Worm (Caenorhabditis elegans) whole organism, mixed stage, embryonic: ENCODE measurements around the gene F18A1.7.

Source experiments
- M03D4.4 ChIP-seq: sonication (generic microtip); optimal IDR thresholded peaks from 2 replicates; lab custom pipeline; 2017; ENCODE audit warnings: mild to moderate bottlenecking, missing genetic modification characterization, missing compliant biosample characterization
- bed-3 ChIP-seq: fragments of 200-800 bp; sonication (Bioruptor generic); optimal IDR thresholded peaks from 3 replicates; lab custom pipeline; 2018; ENCODE audit warnings: mild to moderate bottlenecking, missing genetic modification characterization, moderate library complexity, missing compliant biosample characterization
- blmp-1 ChIP-seq: fragments of 150-350 bp; optimal IDR thresholded peaks from 2 replicates; lab custom pipeline; 2014; ENCODE audit warnings: missing biosample characterization, missing genetic modification characterization
- ceh-39 ChIP-seq: fragments of 150-350 bp; optimal IDR thresholded peaks from 2 replicates; lab custom pipeline; 2014; ENCODE audit warnings: missing biosample characterization, missing genetic modification characterization
- ceh-43 ChIP-seq: fragments of 200-800 bp; sonication (Bioruptor generic); optimal IDR thresholded peaks from 2 replicates; lab custom pipeline; 2018; ENCODE audit warnings: mild to moderate bottlenecking, missing genetic modification characterization, moderate library complexity, missing compliant biosample characterization
- ceh-83 ChIP-seq: fragments of 200-800 bp; sonication (Bioruptor generic); optimal IDR thresholded peaks from 2 replicates; lab custom pipeline; 2018; ENCODE audit warnings: mild to moderate bottlenecking, missing genetic modification characterization, missing compliant biosample characterization
- ces-1 ChIP-seq: fragments of 150-350 bp; optimal IDR thresholded peaks from 2 replicates; lab custom pipeline; 2014; ENCODE audit warnings: missing biosample characterization, missing genetic modification reagents, missing genetic modification characterization
- cnd-1 ChIP-seq: fragments of 200-800 bp; sonication (Bioruptor generic); optimal IDR thresholded peaks from 2 replicates; lab custom pipeline; 2018; ENCODE audit warnings: mild to moderate bottlenecking, missing genetic modification characterization, missing compliant biosample characterization
- drap-1 ChIP-seq: fragments of 200-800 bp; sonication (Bioruptor generic); optimal IDR thresholded peaks from 3 replicates; lab custom pipeline; 2018; ENCODE audit warnings: mild to moderate bottlenecking, missing genetic modification characterization, missing compliant biosample characterization
- elt-1 ChIP-seq: sonication (generic microtip); optimal IDR thresholded peaks from 2 replicates; lab custom pipeline; 2017; ENCODE audit warnings: missing genetic modification characterization, mild to moderate bottlenecking, missing compliant biosample characterization, antibody characterized with exemption, moderate library complexity, borderline replicate concordance; ENCODE audit not compliant: insufficient read depth
- elt-3 ChIP-seq: fragments of 150-350 bp; optimal IDR thresholded peaks from 2 replicates; lab custom pipeline; 2014; ENCODE audit warnings: missing biosample characterization, missing genetic modification characterization
- flh-1 ChIP-seq: fragments of 200-800 bp; sonication (Bioruptor generic); optimal IDR thresholded peaks from 2 replicates; lab custom pipeline; 2018; ENCODE audit warnings: mild to moderate bottlenecking, missing genetic modification characterization, moderate library complexity, missing compliant biosample characterization
- ham-2 ChIP-seq: fragments of 200-800 bp; sonication (Bioruptor generic); optimal IDR thresholded peaks from 2 replicates; lab custom pipeline; 2018; ENCODE audit warnings: mild to moderate bottlenecking, missing genetic modification characterization, missing compliant biosample characterization
- hlh-1 ChIP-seq: fragments of 150-350 bp; optimal IDR thresholded peaks from 2 replicates; lab custom pipeline; 2014; ENCODE audit warnings: missing biosample characterization, missing genetic modification reagents, missing genetic modification characterization
- lin-13 ChIP-seq: fragments of 150-350 bp; optimal IDR thresholded peaks from 2 replicates; lab custom pipeline; 2014; ENCODE audit warnings: missing biosample characterization, missing genetic modification characterization
- lin-32 ChIP-seq: fragments of 200-800 bp; sonication (Bioruptor generic); optimal IDR thresholded peaks from 2 replicates; lab custom pipeline; 2018; ENCODE audit warnings: mild to moderate bottlenecking, missing genetic modification characterization, missing compliant biosample characterization
- lsy-2 ChIP-seq: fragments of 150-350 bp; optimal IDR thresholded peaks from 2 replicates; lab custom pipeline; 2014; ENCODE audit warnings: missing biosample characterization, missing genetic modification characterization
- mab-5 ChIP-seq: fragments of 150-350 bp; optimal IDR thresholded peaks from 2 replicates; lab custom pipeline; 2014; ENCODE audit warnings: missing biosample characterization, missing genetic modification characterization
- mep-1 ChIP-seq: fragments of 150-350 bp; optimal IDR thresholded peaks from 2 replicates; lab custom pipeline; 2017; ENCODE audit warnings: missing biosample characterization, missing genetic modification reagents, missing genetic modification characterization, inconsistent platforms
- mls-2 ChIP-seq: sonication (generic microtip); optimal IDR thresholded peaks from 2 replicates; lab custom pipeline; 2016; ENCODE audit warnings: mild to moderate bottlenecking, missing genetic modification characterization, moderate library complexity, missing compliant biosample characterization
- nhr-12 ChIP-seq: fragments of 150-350 bp; optimal IDR thresholded peaks from 2 replicates; lab custom pipeline; 2014; ENCODE audit warnings: missing biosample characterization, missing genetic modification characterization
- nhr-2 ChIP-seq: fragments of 150-350 bp; optimal IDR thresholded peaks from 2 replicates; lab custom pipeline; 2014; ENCODE audit warnings: missing biosample characterization, missing genetic modification characterization
- nhr-237 ChIP-seq: fragments of 150-350 bp; optimal IDR thresholded peaks from 2 replicates; lab custom pipeline; 2014; ENCODE audit warnings: missing biosample characterization, missing genetic modification characterization
- nhr-28 ChIP-seq: fragments of 150-350 bp; optimal IDR thresholded peaks from 2 replicates; lab custom pipeline; 2014; ENCODE audit warnings: missing biosample characterization, missing genetic modification characterization
- nhr-76 ChIP-seq: sonication (generic microtip); optimal IDR thresholded peaks from 2 replicates; lab custom pipeline; 2017; ENCODE audit warnings: missing biosample characterization, missing genetic modification characterization
- pha-4 ChIP-seq: fragments of 150-350 bp; optimal IDR thresholded peaks from 2 replicates; lab custom pipeline; 2018; ENCODE audit warnings: missing biosample characterization, missing genetic modification reagents, missing genetic modification characterization
- sem-2 ChIP-seq: fragments of 200-800 bp; sonication (Bioruptor generic); optimal IDR thresholded peaks from 2 replicates; lab custom pipeline; 2018; ENCODE audit warnings: mild to moderate bottlenecking, missing genetic modification characterization, missing compliant biosample characterization
- snpc-4 ChIP-seq: fragments of 150-350 bp; optimal IDR thresholded peaks from 2 replicates; lab custom pipeline; 2014; ENCODE audit warnings: missing biosample characterization, missing genetic modification characterization
- sptf-1 ChIP-seq: sonication (generic microtip); optimal IDR thresholded peaks from 2 replicates; lab custom pipeline; 2017; ENCODE audit warnings: mild to moderate bottlenecking, missing genetic modification characterization, moderate library complexity, missing compliant biosample characterization
- tbx-8 ChIP-seq: fragments of 200-800 bp; sonication (Bioruptor generic); optimal IDR thresholded peaks from 2 replicates; lab custom pipeline; 2018; ENCODE audit warnings: mild to moderate bottlenecking, missing genetic modification characterization, moderate library complexity, missing compliant biosample characterization
- unc-120 ChIP-seq: sonication (generic microtip); optimal IDR thresholded peaks from 2 replicates; lab custom pipeline; 2017; ENCODE audit warnings: missing genetic modification characterization, missing compliant biosample characterization; ENCODE audit not compliant: poor library complexity, severe bottlenecking
- unc-39 ChIP-seq: fragments of 150-350 bp; optimal IDR thresholded peaks from 2 replicates; lab custom pipeline; 2014; ENCODE audit warnings: missing biosample characterization, missing genetic modification characterization
- unc-62 ChIP-seq: fragments of 150-350 bp; optimal IDR thresholded peaks from 2 replicates; lab custom pipeline; 2014; ENCODE audit warnings: missing biosample characterization, missing genetic modification reagents, missing genetic modification characterization
- zip-8 ChIP-seq: fragments of 150-350 bp; optimal IDR thresholded peaks from 2 replicates; lab custom pipeline; 2014; ENCODE audit warnings: missing biosample characterization, missing genetic modification characterization
- ztf-11 ChIP-seq: fragments of 150-350 bp; optimal IDR thresholded peaks from 2 replicates; lab custom pipeline; 2014; ENCODE audit warnings: missing biosample characterization, missing genetic modification characterization

Gene F18A1.7

ce11 chrII:7679499-7680012 is 16.0 kb upstream of the F18A1.7 start:
- no peak for TF ChIP-seq ceh-39 (tag; lab: Kevin White, UChicago)
- TF ChIP-seq bed-3, result peak; percentile 1

ce11 chrII:7678512-7678911 is 15.0 kb upstream of the F18A1.7 start:
- TF ChIP-seq blmp-1 (tag; lab: Kevin White, UChicago), result no peak
- TF ChIP-seq ham-2 (GFP tag; lab: Kevin White, UChicago), result peak; percentile 69

ce11 chrII:7676307-7676905 is 12.9 kb upstream of the F18A1.7 start:
- TF ChIP-seq elt-1 (tag; lab: Kevin White, UChicago) (no peak), lin-13 (no peak), nhr-237 (tag; lab: Kevin White, UChicago) (no peak), flh-1 (GFP tag; lab: Kevin White, UChicago) (no peak), elt-3 (tag; lab: Kevin White, UChicago) (no peak), drap-1 (GFP tag; lab: Kevin White, UChicago) (peak; percentile 0), mls-2 (peak; percentile 49), bed-3 (no peak), M03D4.4 (tag; lab: Kevin White, UChicago) (no peak), unc-39 (tag; lab: Kevin White, UChicago) (no peak), cnd-1 (tag; lab: Kevin White, UChicago) (peak; percentile 32), pha-4 (no peak), ham-2 (GFP tag; lab: Kevin White, UChicago) (peak; percentile 97), ces-1 (GFP tag; lab: Kevin White, UChicago) (peak; percentile 66), zip-8 (tag; lab: Kevin White, UChicago) (no peak), sem-2 (GFP tag; lab: Kevin White, UChicago) (no peak), nhr-2 (tag; lab: Kevin White, UChicago) (no peak), unc-62 (GFP tag; lab: Kevin White, UChicago) (no peak), nhr-12 (tag; lab: Kevin White, UChicago) (no peak), blmp-1 (tag; lab: Kevin White, UChicago) (peak; percentile 48), mab-5 (tag; lab: Kevin White, UChicago) (no peak), nhr-76 (tag; lab: Kevin White, UChicago) (no peak), unc-120 (no peak), lin-32 (GFP tag; lab: Kevin White, UChicago) (no peak), mep-1 (no peak), sptf-1 (peak; percentile 48), ceh-39 (tag; lab: Kevin White, UChicago) (no peak), lsy-2 (tag; lab: Kevin White, UChicago) (no peak), snpc-4 (no peak), nhr-28 (tag; lab: Kevin White, UChicago) (no peak), ceh-43 (no peak), ceh-83 (no peak), tbx-8 (GFP tag; lab: Kevin White, UChicago) (no peak), hlh-1 (tag; lab: Kevin White, UChicago) (no peak), ztf-11 (no peak)
- TF ChIP-seq, all 35 proteins: peak for 7

- TF ChIP-seq pha-4, result no peak
- TF ChIP-seq nhr-76 (tag; lab: Kevin White, UChicago), result no peak
- no peak for TF ChIP-seq mep-1
- TF ChIP-seq lin-13, result no peak
- no peak for TF ChIP-seq ztf-11
- no peak for TF ChIP-seq snpc-4
- no peak for TF ChIP-seq ceh-43
- no peak for TF ChIP-seq ham-2 (GFP tag; lab: Kevin White, UChicago)
- no peak for TF ChIP-seq flh-1 (GFP tag; lab: Kevin White, UChicago)
- TF ChIP-seq sptf-1, result no peak
- no peak for TF ChIP-seq lsy-2 (tag; lab: Kevin White, UChicago)
- TF ChIP-seq elt-1 (tag; lab: Kevin White, UChicago), result no peak
- no peak for TF ChIP-seq ceh-83
- no peak for TF ChIP-seq lin-32 (GFP tag; lab: Kevin White, UChicago)
- no peak for TF ChIP-seq mab-5 (tag; lab: Kevin White, UChicago)
Observed at ce11 chrII:7675752-7676151, 12.2 kb upstream of the F18A1.7 start.
